Worm (Caenorhabditis elegans) whole organism, late embryonic: ENCODE measurements around the gene E02H9.6.

ENCODE experiments used
- ahr-1 ChIP-seq: sonication (generic microtip); optimal IDR thresholded peaks from 2 replicates; lab custom pipeline; 2016; ENCODE audit warnings: missing genetic modification characterization, missing compliant biosample characterization
- eyg-1 ChIP-seq: sonication (generic microtip); optimal IDR thresholded peaks from 2 replicates; lab custom pipeline; 2016; ENCODE audit warnings: missing genotype, missing genetic modification characterization, missing compliant biosample characterization
- fkh-6 ChIP-seq: sonication (generic microtip); optimal IDR thresholded peaks from 2 replicates; lab custom pipeline; 2016; ENCODE audit warnings: missing genetic modification characterization, missing compliant biosample characterization
- lin-11 ChIP-seq: fragments of 200-800 bp; sonication (Bioruptor generic); optimal IDR thresholded peaks from 2 replicates; lab custom pipeline; 2018; ENCODE audit warnings: mild to moderate bottlenecking, missing genetic modification characterization, missing compliant biosample characterization
- nhr-232 ChIP-seq: sonication (generic microtip); optimal IDR thresholded peaks from 2 replicates; lab custom pipeline; 2016; ENCODE audit warnings: missing genetic modification characterization, missing compliant biosample characterization
- ztf-16 ChIP-seq: sonication (generic microtip); optimal IDR thresholded peaks from 2 replicates; lab custom pipeline; 2017; ENCODE audit warnings: missing genetic modification characterization, missing compliant biosample characterization

- TF ChIP-seq nhr-232 (no peak), ztf-16 (tag; lab: Kevin White, UChicago) (no peak), eyg-1 (tag; lab: Kevin White, UChicago) (no peak), ahr-1 (tag; lab: Kevin White, UChicago) (no peak), lin-11 (tag; lab: Kevin White, UChicago) (no peak), fkh-6 (tag; lab: Kevin White, UChicago) (no peak)
Observed at ce11 chrIII:2432925-2433324, 3.0 kb upstream of the E02H9.6 start.
